Fruit fly (Drosophila melanogaster): ENCODE measurements around the gene CG5895.

- TF ChIP-seq CG32006 (GFP tag; optimal IDR thresholded peaks at IDR 0.05): no peak
- TF ChIP-seq Eip78C (GFP tag): no peak
- no peak for TF ChIP-seq eg (GFP tag; IDR thresholded peaks at IDR 0.05)
- TF ChIP-seq topi (GFP tag; optimal IDR thresholded peaks at IDR 0.05): no peak
Measured at dm6 chr3L:16028924-16029323, 6.4 kb upstream of the CG5895 start.
